Worm (Caenorhabditis elegans) whole organism, young adult: ENCODE results near the gene T18D3.5.
A peak's percentile ranks its signal among the peaks of the same experiment; 100 is the strongest.

ENCODE experiments used
- D2030.7 ChIP-seq: fragments of 200-800 bp; sonication (Bioruptor generic); IDR thresholded peaks from 2 replicates; pipeline ENCODE4 v1.3.6; 2022; ENCODE audit warnings: missing genetic modification reagents, missing genetic modification characterization, missing compliant biosample characterization
- K11D2.4 ChIP-seq: fragments of 200-800 bp; sonication (Bioruptor generic); IDR thresholded peaks from 2 replicates; pipeline ENCODE4 v1.3.6; 2022; ENCODE audit warnings: missing genetic modification reagents, missing genetic modification characterization, missing compliant biosample characterization
- T26A5.8 ChIP-seq: sonication (generic microtip); optimal IDR thresholded peaks from 2 replicates; lab custom pipeline; 2016; ENCODE audit warnings: missing genetic modification characterization, missing compliant biosample characterization
- Y53F4B.3 ChIP-seq: fragments of 200-800 bp; sonication (Bioruptor generic); IDR thresholded peaks from 2 replicates; pipeline ENCODE4 v1.3.6; 2022; ENCODE audit warnings: missing genetic modification reagents, missing genetic modification characterization, missing compliant biosample characterization
- Y56A3A.18 ChIP-seq: fragments of 200-800 bp; sonication (Bioruptor generic); IDR thresholded peaks from 2 replicates; pipeline ENCODE4 v1.3.6; 2022; ENCODE audit warnings: missing genetic modification reagents, missing genetic modification characterization, missing compliant biosample characterization
- Y79H2A.3 ChIP-seq: fragments of 200-800 bp; sonication (Bioruptor generic); conservative IDR thresholded peaks from 2 replicates; pipeline ENCODE4 v1.3.6; 2022; ENCODE audit warnings: missing genetic modification reagents, missing genetic modification characterization, missing compliant biosample characterization
- attf-6 ChIP-seq: fragments of 200-800 bp; sonication (Bioruptor generic); IDR thresholded peaks from 2 replicates; pipeline ENCODE4 v1.3.6; 2022; ENCODE audit warnings: missing genetic modification reagents, missing genetic modification characterization, missing compliant biosample characterization
- ccch-3 ChIP-seq: fragments of 200-800 bp; sonication (Bioruptor generic); optimal IDR thresholded peaks from 2 replicates; lab custom pipeline; 2018; ENCODE audit warnings: mild to moderate bottlenecking, missing genetic modification characterization, missing compliant biosample characterization
- cebp-1 ChIP-seq, 2 experiments: fragments of 200-800 bp in 1 of 2; sonication (Bioruptor generic) in 1 of 2; sonication (generic microtip) in 1 of 2; IDR thresholded peaks in 1 of 2; optimal IDR thresholded peaks in 1 of 2; 2 replicates each; pipeline versions ENCODE4 v1.3.6 to Lab custom; 2017 to 2022; ENCODE audit warnings: missing compliant biosample characterization in 2 of 2, missing genetic modification characterization in 2 of 2, mild to moderate bottlenecking in 1 of 2, missing genetic modification reagents in 1 of 2, moderate library complexity in 1 of 2
- cebp-2 ChIP-seq: fragments of 200-800 bp; sonication (Bioruptor generic); IDR thresholded peaks from 2 replicates; pipeline ENCODE4 v1.3.6; 2022; ENCODE audit warnings: missing genetic modification characterization, missing compliant biosample characterization
- ceh-40 ChIP-seq: fragments of 200-800 bp; sonication (Bioruptor generic); IDR thresholded peaks from 2 replicates; pipeline ENCODE4 v1.3.6; 2022; ENCODE audit warnings: missing genetic modification characterization, missing compliant biosample characterization
- ceh-79 ChIP-seq: sonication (generic microtip); optimal IDR thresholded peaks from 2 replicates; lab custom pipeline; 2017; ENCODE audit warnings: mild to moderate bottlenecking, missing genetic modification characterization, missing compliant biosample characterization
- chd-7 ChIP-seq: sonication (generic microtip); optimal IDR thresholded peaks from 2 replicates; lab custom pipeline; 2016; ENCODE audit warnings: mild to moderate bottlenecking, missing genetic modification characterization, moderate library complexity, missing compliant biosample characterization
- dpl-1 ChIP-seq: fragments of 150-350 bp; optimal IDR thresholded peaks from 2 replicates; lab custom pipeline; 2014; ENCODE audit warnings: missing biosample characterization, missing genetic modification reagents, missing genetic modification characterization
- egl-44 ChIP-seq: fragments of 200-800 bp; sonication (Bioruptor generic); IDR thresholded peaks from 2 replicates; pipeline ENCODE4 v1.3.6; 2022; ENCODE audit warnings: missing genetic modification reagents, missing genetic modification characterization, missing compliant biosample characterization
- egrh-3 ChIP-seq: fragments of 200-800 bp; sonication (Bioruptor generic); IDR thresholded peaks from 2 replicates; pipeline ENCODE4 v1.3.6; 2022; ENCODE audit warnings: missing genetic modification reagents, missing genetic modification characterization, missing compliant biosample characterization
- ekl-4 ChIP-seq: fragments of 200-800 bp; sonication (Bioruptor generic); IDR thresholded peaks from 2 replicates; pipeline ENCODE4 v1.3.6; 2022; ENCODE audit warnings: missing genetic modification reagents, missing genetic modification characterization, missing compliant biosample characterization
- fkh-3 ChIP-seq: sonication (generic microtip); optimal IDR thresholded peaks from 2 replicates; lab custom pipeline; 2016; ENCODE audit warnings: mild to moderate bottlenecking, missing genetic modification characterization, missing compliant biosample characterization
- lag-1 ChIP-seq: fragments of 200-800 bp; sonication (Bioruptor generic); IDR thresholded peaks from 2 replicates; pipeline ENCODE4 v1.3.6; 2022; ENCODE audit warnings: missing genetic modification reagents, missing genetic modification characterization, missing compliant biosample characterization
- let-607 ChIP-seq, 2 experiments: fragments of 200-800 bp in 1 of 2; sonication (Bioruptor generic) in 1 of 2; sonication (generic microtip) in 1 of 2; optimal IDR thresholded peaks; 2 replicates each; lab custom pipeline; 2016 to 2018; ENCODE audit warnings: mild to moderate bottlenecking in 2 of 2, missing compliant biosample characterization in 2 of 2, missing genetic modification characterization in 2 of 2, moderate library complexity in 2 of 2, missing genotype in 1 of 2
- lin-26 ChIP-seq: fragments of 200-800 bp; sonication (Bioruptor generic); IDR thresholded peaks from 2 replicates; pipeline ENCODE4 v1.3.6; 2022; ENCODE audit warnings: missing genetic modification reagents, missing genetic modification characterization, missing compliant biosample characterization
- madf-6 ChIP-seq: fragments of 200-800 bp; sonication (Bioruptor generic); IDR thresholded peaks from 2 replicates; pipeline ENCODE4 v1.3.6; 2022; ENCODE audit warnings: missing genetic modification reagents, missing genetic modification characterization, missing compliant biosample characterization
- mcd-1 ChIP-seq: fragments of 200-800 bp; sonication (Bioruptor generic); IDR thresholded peaks from 2 replicates; pipeline ENCODE4 v1.3.6; 2022; ENCODE audit warnings: missing genetic modification reagents, missing genetic modification characterization, missing compliant biosample characterization
- nfya-2 ChIP-seq: fragments of 200-800 bp; sonication (Bioruptor generic); IDR thresholded peaks from 2 replicates; pipeline ENCODE4 v1.3.6; 2022; ENCODE audit warnings: missing genetic modification reagents, missing genetic modification characterization, missing compliant biosample characterization
- nhr-179 ChIP-seq: sonication (generic microtip); optimal IDR thresholded peaks from 2 replicates; lab custom pipeline; 2016; ENCODE audit warnings: mild to moderate bottlenecking, missing genetic modification characterization, missing compliant biosample characterization
- nhr-80 ChIP-seq: sonication (generic microtip); optimal IDR thresholded peaks from 2 replicates; lab custom pipeline; 2016; ENCODE audit warnings: missing genetic modification characterization, missing compliant biosample characterization
- pbrm-1 ChIP-seq: fragments of 200-800 bp; sonication (Bioruptor generic); IDR thresholded peaks from 2 replicates; pipeline ENCODE4 v1.3.6; 2022; ENCODE audit warnings: missing genetic modification reagents, missing genetic modification characterization, missing compliant biosample characterization
- pha-4 ChIP-seq: fragments of 150-350 bp; sonication (generic microtip); optimal IDR thresholded peaks from 2 replicates; lab custom pipeline; 2014; ENCODE audit warnings: missing biosample characterization, missing genetic modification reagents, missing genetic modification characterization
- rec-8 ChIP-seq, 2 experiments: sonication (generic microtip); optimal IDR thresholded peaks; 2 replicates each; lab custom pipeline; 2016; ENCODE audit warnings: mild to moderate bottlenecking in 2 of 2, missing genetic modification characterization in 2 of 2, missing genetic modification reagents in 2 of 2, missing genotype in 2 of 2, missing biosample characterization in 1 of 2, missing compliant biosample characterization in 1 of 2, moderate library complexity in 1 of 2
- repo-1 ChIP-seq: sonication (generic microtip); optimal IDR thresholded peaks from 2 replicates; lab custom pipeline; 2017; ENCODE audit warnings: mild to moderate bottlenecking, missing genetic modification characterization, missing compliant biosample characterization
- sptf-2 ChIP-seq: fragments of 200-800 bp; sonication (Bioruptor generic); optimal IDR thresholded peaks from 2 replicates; lab custom pipeline; 2018; ENCODE audit warnings: mild to moderate bottlenecking, missing genetic modification characterization, missing compliant biosample characterization
- tbp1 ChIP-seq: fragments of 200-800 bp; sonication (Bioruptor generic); optimal IDR thresholded peaks from 2 replicates; lab custom pipeline; 2018; ENCODE audit warnings: mild to moderate bottlenecking, missing genetic modification characterization, missing compliant biosample characterization
- tlf-1 ChIP-seq: fragments of 200-800 bp; sonication (Bioruptor generic); optimal IDR thresholded peaks from 2 replicates; lab custom pipeline; 2018; ENCODE audit warnings: mild to moderate bottlenecking, missing genetic modification characterization, missing compliant biosample characterization
- unc-130 ChIP-seq: sonication (generic microtip); optimal IDR thresholded peaks from 2 replicates; lab custom pipeline; 2016; ENCODE audit warnings: missing genetic modification reagents, missing genetic modification characterization, missing compliant biosample characterization
- unc-62 ChIP-seq: fragments of 150-350 bp; optimal IDR thresholded peaks from 2 replicates; lab custom pipeline; 2014; ENCODE audit warnings: missing biosample characterization, missing genetic modification reagents, missing genetic modification characterization
- xnd-1 ChIP-seq: sonication (generic microtip); optimal IDR thresholded peaks from 2 replicates; lab custom pipeline; 2016; ENCODE audit warnings: missing genotype, missing genetic modification reagents, missing genetic modification characterization, missing compliant biosample characterization
- zim-3 ChIP-seq: sonication (generic microtip); optimal IDR thresholded peaks from 2 replicates; lab custom pipeline; 2017; ENCODE audit warnings: mild to moderate bottlenecking, missing genetic modification characterization, moderate library complexity, missing compliant biosample characterization
- ztf-26 ChIP-seq: sonication (generic microtip); optimal IDR thresholded peaks from 2 replicates; lab custom pipeline; 2017; ENCODE audit warnings: missing genetic modification characterization, missing compliant biosample characterization
- ztf-28 ChIP-seq: fragments of 200-800 bp; sonication (Bioruptor generic); IDR thresholded peaks from 2 replicates; pipeline ENCODE4 v1.3.6; 2022; ENCODE audit warnings: missing genetic modification reagents, missing genetic modification characterization, missing compliant biosample characterization
- ztf-3 ChIP-seq: fragments of 200-800 bp; sonication (Bioruptor generic); optimal IDR thresholded peaks from 2 replicates; lab custom pipeline; 2018; ENCODE audit warnings: mild to moderate bottlenecking, missing genetic modification characterization, missing compliant biosample characterization

Gene T18D3.5

DNA sequence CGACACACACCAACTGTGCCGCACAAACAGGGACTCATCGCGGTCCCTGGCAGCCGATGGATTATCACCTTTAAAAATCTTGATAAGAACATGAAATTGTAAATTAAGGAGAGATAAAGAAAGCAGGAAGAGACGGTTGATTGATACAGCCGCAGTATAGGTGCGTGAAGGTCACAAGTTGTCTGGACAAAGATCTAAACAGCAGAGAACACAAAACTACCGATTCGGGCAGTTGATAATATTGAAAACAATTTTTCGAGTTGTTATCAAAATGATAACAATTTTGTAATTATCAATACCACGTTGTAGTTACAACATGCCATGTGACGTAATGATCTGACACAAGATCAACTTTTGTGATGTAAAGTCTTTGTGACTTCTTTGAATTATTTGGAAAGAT, 37.2 kb downstream of the T18D3.5 start (continued):
- TF ChIP-seq dpl-1 (GFP tag; lab: Kevin White, UChicago) (no peak), madf-6 (GFP tag; lab: Robert Waterston, UW) (no peak), ceh-40 (GFP tag; lab: Robert Waterston, UW) (no peak), chd-7 (tag; lab: Kevin White, UChicago) (peak; percentile 62), nfya-2 (no peak), egl-44 (GFP tag; lab: Robert Waterston, UW) (0 out of 2 replicates have a peak, but pooled peaks have one; percentile 37), mcd-1 (GFP tag; lab: Robert Waterston, UW) (peak; percentile 38; the same call in 1 of the 2 replicates), tbp1 (peak; percentile 44), fkh-3 (no peak), nhr-80 (peak; percentile 84), let-607 (tag; optimal IDR thresholded peaks at IDR 0.05; lab: Kevin White, UChicago) (peak in 1 of 2 experiments; percentile 64), pha-4 (tag; lab: Kevin White, UChicago) (peak; percentile 64), ztf-26 (tag; lab: Kevin White, UChicago) (peak; percentile 86), unc-62 (GFP tag; lab: Kevin White, UChicago) (peak; percentile 2), tlf-1 (GFP tag; lab: Kevin White, UChicago) (peak; percentile 39), egrh-3 (no peak), K11D2.4 (GFP tag; lab: Robert Waterston, UW) (0 out of 2 replicates have a peak, but pooled peaks have one; percentile 47), nhr-179 (no peak), D2030.7 (GFP tag; lab: Robert Waterston, UW) (no peak), cebp-2 (GFP tag; lab: Robert Waterston, UW) (no peak), Y53F4B.3 (GFP tag; lab: Robert Waterston, UW) (no peak), rec-8 (tag; optimal IDR thresholded peaks at IDR 0.05; lab: Kevin White, UChicago) (no peak)

DNA sequence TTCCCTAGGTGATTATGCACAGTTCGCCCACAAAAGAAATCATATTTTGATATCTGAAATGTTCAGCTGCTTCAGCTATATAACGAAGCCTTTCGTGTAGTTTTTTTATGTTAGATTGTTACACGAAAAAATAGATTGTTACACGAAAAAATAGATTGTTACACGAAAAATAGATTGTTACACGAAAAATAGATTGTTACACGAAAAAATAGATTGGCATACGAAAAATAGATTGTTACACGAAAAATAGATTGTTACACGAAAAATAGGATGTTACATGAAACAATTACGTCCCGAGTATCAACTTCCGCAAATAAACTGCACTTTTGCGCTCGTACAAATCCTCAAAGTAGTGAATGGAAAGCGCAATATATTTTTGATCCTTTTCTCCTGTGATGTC, 39.0 kb downstream of the T18D3.5 start:
- 0 out of 2 replicates have a peak, but pooled peaks have one; percentile 17 for TF ChIP-seq Y79H2A.3 (GFP tag; lab: Robert Waterston, UW)
- TF ChIP-seq Y53F4B.3 (GFP tag; lab: Robert Waterston, UW): peak; percentile 97; the same call in 1 of the 2 replicates

ce11 chrX:12503288-12503803, 39.7 kb downstream of the T18D3.5 start, which contains the start of gene sdz-19:
TSS of gene sdz-19 (minus strand) at chrX:12503338.
- no peak for TF ChIP-seq Y56A3A.18 (GFP tag; lab: Robert Waterston, UW)
- peak; percentile 32; the same call in 1 of the 2 replicates for TF ChIP-seq madf-6 (GFP tag; lab: Robert Waterston, UW)
- TF ChIP-seq mcd-1 (GFP tag; lab: Robert Waterston, UW): no peak
- peak; percentile 57 for TF ChIP-seq zim-3 (tag; lab: Kevin White, UChicago)
- no peak for TF ChIP-seq ceh-79 (tag; lab: Kevin White, UChicago)
- TF ChIP-seq lag-1: no peak
- peak; percentile 1 for TF ChIP-seq repo-1 (tag; lab: Kevin White, UChicago)
- TF ChIP-seq xnd-1: no peak
- TF ChIP-seq lin-26 (GFP tag; lab: Robert Waterston, UW): no peak
- TF ChIP-seq ekl-4: peak; percentile 36; the same call in 1 of the 2 replicates
- no peak for TF ChIP-seq ztf-3 (GFP tag; lab: Kevin White, UChicago)
- no peak for TF ChIP-seq pbrm-1 (GFP tag; lab: Robert Waterston, UW)
- TF ChIP-seq cebp-1 (GFP tag; IDR thresholded peaks at IDR 0.05; lab: Robert Waterston, UW): no peak
- peak; percentile 27 for TF ChIP-seq cebp-1 (tag; optimal IDR thresholded peaks at IDR 0.05; lab: Kevin White, UChicago)
- TF ChIP-seq attf-6: 0 out of 2 replicates have a peak, but pooled peaks have one; percentile 22
- TF ChIP-seq unc-130 (GFP tag; lab: Kevin White, UChicago): no peak
- TF ChIP-seq sptf-2 (GFP tag; lab: Kevin White, UChicago): no peak
- TF ChIP-seq cebp-2 (GFP tag; lab: Robert Waterston, UW): 0 out of 2 replicates have a peak, but pooled peaks have one; percentile 25
- no peak for TF ChIP-seq ccch-3 (GFP tag; lab: Kevin White, UChicago)
- TF ChIP-seq ztf-28 (GFP tag; lab: Robert Waterston, UW): no peak
- TF ChIP-seq T26A5.8 (tag; lab: Kevin White, UChicago): no peak
